Fruit fly (Drosophila melanogaster): Measurements from ENCODE around the gene pkm.

The pkm gene

dm6 chrX:11573529-11573928 lies 10.4 kb downstream of the pkm start, which contains the start of gene CG11696:
Gene CG11696, plus strand, starts transcription at chrX:11573731.
- TF ChIP-seq pzg (GFP tag; optimal IDR thresholded peaks at IDR 0.05) (peak; percentile 21), CG32772 (GFP tag; IDR thresholded peaks at IDR 0.05) (no peak), CG10267 (tag; optimal IDR thresholded peaks at IDR 0.05) (peak; percentile 24), CG9215 (GFP tag; IDR thresholded peaks at IDR 0.05) (no peak), sc (optimal IDR thresholded peaks at IDR 0.05) (no peak), sc (GFP tag; optimal IDR thresholded peaks at IDR 0.05) (no peak), Chrac-16 (GFP tag; optimal IDR thresholded peaks at IDR 0.05) (no peak), slbo (GFP tag; IDR thresholded peaks at IDR 0.05) (peak; percentile 60), CG8290 (GFP tag; optimal IDR thresholded peaks at IDR 0.05) (no peak), CG8290 (tag; optimal IDR thresholded peaks at IDR 0.05) (peak in 1 of 2 experiments; percentile 25), MBD-R2 (GFP tag; IDR thresholded peaks at IDR 0.05) (peak; percentile 73; the same call in 1 of the 2 replicates), prd (optimal IDR thresholded peaks at IDR 0.05) (no peak), prd (GFP tag; IDR thresholded peaks at IDR 0.05) (peak; percentile 9; the same call in 1 of the 3 replicates), Pdp1 (GFP tag; optimal IDR thresholded peaks at IDR 0.05) (peak in 1 of 2 experiments; percentile 57), row (GFP tag; IDR thresholded peaks at IDR 0.05) (peak; percentile 57), Sry-β (GFP tag; optimal IDR thresholded peaks at IDR 0.05) (peak; percentile 83), CG1603 (tag; optimal IDR thresholded peaks at IDR 0.05) (peak; percentile 16), Rfx (GFP tag; IDR thresholded peaks at IDR 0.05) (peak; percentile 31; the same call in 1 of the 2 replicates), crp (GFP tag; optimal IDR thresholded peaks at IDR 0.05) (peak in 1 of 2 experiments; percentile 61), Med (GFP tag) (peak; percentile 52), ci (GFP tag; IDR thresholded peaks at IDR 0.05) (no peak), CG2120 (GFP tag; optimal IDR thresholded peaks at IDR 0.05) (peak; percentile 10), ERR (GFP tag; optimal IDR thresholded peaks at IDR 0.05) (no peak), Nf-YC (tag; optimal IDR thresholded peaks at IDR 0.05) (peak; percentile 4), gfzf (GFP tag; optimal IDR thresholded peaks at IDR 0.05) (peak; percentile 22), lilli (GFP tag; optimal IDR thresholded peaks at IDR 0.05) (peak; percentile 3), MESR4 (GFP tag; optimal IDR thresholded peaks at IDR 0.05) (peak; percentile 57), CG3847 (GFP tag; IDR thresholded peaks at IDR 0.05) (peak; percentile 26; the same call in 1 of the 2 replicates)

- no peak for TF ChIP-seq Dip3 (GFP tag; optimal IDR thresholded peaks at IDR 0.05)
- no peak for TF ChIP-seq Max (GFP tag; optimal IDR thresholded peaks at IDR 0.05)
- no peak for TF ChIP-seq emc (GFP tag; optimal IDR thresholded peaks at IDR 0.05)
- TF ChIP-seq zfh2 (GFP tag; optimal IDR thresholded peaks at IDR 0.05): no peak
- TF ChIP-seq pzg (GFP tag; optimal IDR thresholded peaks at IDR 0.05): peak; percentile 29
- no peak for TF ChIP-seq CG10431 (GFP tag; optimal IDR thresholded peaks at IDR 0.05)
- TF ChIP-seq NFAT (GFP tag; IDR thresholded peaks at IDR 0.05): peak; percentile 12; the same call in 1 of the 2 replicates
- no peak for TF ChIP-seq shn (GFP tag; optimal IDR thresholded peaks at IDR 0.05)
- peak; percentile 3 for TF ChIP-seq pnt (GFP tag; optimal IDR thresholded peaks at IDR 0.05)
- peak; percentile 10 for TF ChIP-seq CG9817 (tag; optimal IDR thresholded peaks at IDR 0.05)
- TF ChIP-seq Mes4 (GFP tag; optimal IDR thresholded peaks at IDR 0.05): no peak
- TF ChIP-seq sisA (GFP tag; IDR thresholded peaks at IDR 0.05): 0 out of 2 replicates have a peak, but pooled peaks have one; percentile 15
- no peak for TF ChIP-seq Doc2 (GFP tag; IDR thresholded peaks at IDR 0.05)
- TF ChIP-seq Dp (GFP tag; optimal IDR thresholded peaks at IDR 0.05): peak; percentile 45
- TF ChIP-seq sens (GFP tag): peak; percentile 18
- no peak for TF ChIP-seq p53 (GFP tag; optimal IDR thresholded peaks at IDR 0.05)
- peak; percentile 20 for TF ChIP-seq CoRest (tag; optimal IDR thresholded peaks at IDR 0.05)
- no peak for TF ChIP-seq Oli (tag; optimal IDR thresholded peaks at IDR 0.05)
- no peak for TF ChIP-seq CG11695 (GFP tag; IDR thresholded peaks at IDR 0.05)
- peak; percentile 2 for TF ChIP-seq CG14710 (tag; optimal IDR thresholded peaks at IDR 0.05)
- TF ChIP-seq ind (GFP tag; optimal IDR thresholded peaks at IDR 0.05): peak; percentile 7
- no peak for TF ChIP-seq CG18619 (GFP tag; optimal IDR thresholded peaks at IDR 0.05)
- peak; percentile 21 for TF ChIP-seq BEAF-32 (GFP tag; optimal IDR thresholded peaks at IDR 0.05)
- TF ChIP-seq CG3726 (GFP tag; IDR thresholded peaks at IDR 0.05): no peak
- TF ChIP-seq phol (tag; optimal IDR thresholded peaks at IDR 0.05): peak; percentile 15
Observed at dm6 chrX:11572270-11572914, 11.6 kb downstream of the pkm start, which contains the start of the genes Kmn1 and Reepl1. Gene Kmn1, minus strand, starts transcription at chrX:11572442. Gene Reepl1, plus strand, starts transcription at chrX:11572707.
